Fruit fly (Drosophila melanogaster) whole organism, adult: ENCODE results near the gene Cpsf6.

Source experiments
- CG11617 ChIP-seq: fragments of 200-800 bp; sonication (Bioruptor generic); optimal IDR thresholded peaks from 2 replicates; lab custom pipeline; 2017; ENCODE audit warnings: mild to moderate bottlenecking, missing biosample characterization, missing genetic modification reagents, missing genetic modification characterization
- CG12768 ChIP-seq: fragments of 200-800 bp; sonication (Bioruptor generic); optimal IDR thresholded peaks from 2 replicates; lab custom pipeline; 2017; ENCODE audit warnings: missing biosample characterization, missing genetic modification characterization, mild to moderate bottlenecking, moderate library complexity, missing genetic modification reagents
- CG14711 ChIP-seq: fragments of 200-800 bp; sonication (Bioruptor generic); optimal IDR thresholded peaks from 2 replicates; lab custom pipeline; 2018; ENCODE audit warnings: missing biosample characterization, mild to moderate bottlenecking, missing genetic modification characterization, moderate library complexity
- CG1620 ChIP-seq: fragments of 200-800 bp; sonication (Bioruptor generic); optimal IDR thresholded peaks from 2 replicates; lab custom pipeline; 2016; ENCODE audit warnings: missing biosample characterization, missing genetic modification characterization
- CG33017 ChIP-seq: fragments of 200-800 bp; sonication (Bioruptor generic); optimal IDR thresholded peaks from 2 replicates; lab custom pipeline; 2018; ENCODE audit warnings: missing biosample characterization, mild to moderate bottlenecking, missing genetic modification characterization, moderate library complexity
- CG5204 ChIP-seq: fragments of 200-800 bp; sonication (Bioruptor generic); optimal IDR thresholded peaks from 2 replicates; lab custom pipeline; 2016; ENCODE audit warnings: missing biosample characterization, missing genetic modification characterization
- CG7045 ChIP-seq: fragments of 200-800 bp; sonication (Bioruptor generic); optimal IDR thresholded peaks from 2 replicates; lab custom pipeline; 2017; ENCODE audit warnings: missing biosample characterization, mild to moderate bottlenecking, missing genetic modification characterization
- CG7101 ChIP-seq: fragments of 200-800 bp; sonication (Bioruptor generic); optimal IDR thresholded peaks from 2 replicates; lab custom pipeline; 2018; ENCODE audit warnings: missing biosample characterization, mild to moderate bottlenecking, missing genetic modification characterization, moderate library complexity
- Clk ChIP-seq: fragments of 200-800 bp; sonication (Bioruptor generic); optimal IDR thresholded peaks from 2 replicates; lab custom pipeline; 2017; ENCODE audit warnings: missing biosample characterization, missing genetic modification characterization
- Crg-1 ChIP-seq: fragments of 200-800 bp; sonication (Bioruptor generic); optimal IDR thresholded peaks from 2 replicates; lab custom pipeline; 2016; ENCODE audit warnings: missing biosample characterization, missing genetic modification characterization
- Hr96 ChIP-seq: fragments of 200-800 bp; sonication (Bioruptor generic); optimal IDR thresholded peaks from 2 replicates; lab custom pipeline; 2016; ENCODE audit warnings: missing biosample characterization, missing genetic modification characterization
- Mnt ChIP-seq: fragments of 200-800 bp; sonication (Bioruptor generic); optimal IDR thresholded peaks from 2 replicates; lab custom pipeline; 2016; ENCODE audit warnings: missing biosample characterization, mild to moderate bottlenecking, missing genetic modification characterization
- bab1 ChIP-seq: fragments of 200-800 bp; sonication (Bioruptor generic); optimal IDR thresholded peaks from 3 replicates; lab custom pipeline; 2019; ENCODE audit warnings: missing biosample characterization, mild to moderate bottlenecking, missing genetic modification characterization, moderate library complexity
- cic ChIP-seq: fragments of 200-800 bp; sonication (Bioruptor generic); optimal IDR thresholded peaks from 2 replicates; lab custom pipeline; 2017; ENCODE audit warnings: missing biosample characterization, mild to moderate bottlenecking, missing genetic modification characterization, moderate library complexity
- cnc ChIP-seq, 2 experiments: fragments of >200 bp; optimal IDR thresholded peaks; 2 replicates each; lab custom pipeline; 2017
- kay ChIP-seq: fragments of 200-800 bp; sonication (Bioruptor generic); peaks from one replicate; lab custom pipeline; 2016; ENCODE audit warnings: missing biosample characterization, missing genetic modification characterization, borderline replicate concordance
- ovo ChIP-seq: fragments of 200-800 bp; sonication (Bioruptor generic); optimal IDR thresholded peaks from 2 replicates; lab custom pipeline; 2016; ENCODE audit warnings: missing biosample characterization, missing genetic modification characterization
- pad ChIP-seq: fragments of 200-800 bp; sonication (Bioruptor generic); optimal IDR thresholded peaks from 3 replicates; lab custom pipeline; 2017; ENCODE audit warnings: missing biosample characterization, missing genetic modification characterization, mild to moderate bottlenecking, moderate library complexity, missing genetic modification reagents
- tj ChIP-seq: fragments of 200-800 bp; sonication (Bioruptor generic); optimal IDR thresholded peaks from 3 replicates; lab custom pipeline; 2017; ENCODE audit warnings: missing biosample characterization, mild to moderate bottlenecking, missing genetic modification characterization, moderate library complexity
- toe ChIP-seq: fragments of 200-800 bp; sonication (Bioruptor generic); optimal IDR thresholded peaks from 2 replicates; lab custom pipeline; 2016; ENCODE audit warnings: missing biosample characterization, missing genetic modification characterization

Gene Cpsf6

DNA sequence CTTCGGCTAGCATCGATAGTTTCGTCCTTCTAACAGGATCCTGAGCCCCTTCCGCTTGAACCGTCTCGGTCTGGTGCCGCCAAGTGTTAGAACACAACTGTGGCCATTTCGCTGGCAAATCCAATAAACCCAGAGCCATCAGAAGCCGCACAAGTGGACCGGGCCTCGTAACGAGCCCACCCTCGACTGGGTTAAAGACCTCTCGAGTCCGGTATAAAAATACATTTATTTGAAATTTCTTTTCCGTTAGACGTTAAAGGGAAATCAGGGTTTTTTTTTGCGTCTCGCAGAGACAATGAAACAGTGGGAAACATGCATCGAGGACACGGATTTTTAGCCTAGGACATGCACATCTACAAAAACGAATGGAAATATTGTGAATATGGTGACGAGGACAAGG, 40.9 kb upstream of the Cpsf6 start, which contains the start of gene Culd:
Gene Culd, minus strand, starts transcription at position 101 of the 400 bp plus-strand sequence.
- no peak for TF ChIP-seq CG33017
- TF ChIP-seq CG11617 (GFP tag; lab: Kevin White, UChicago) = no peak
- TF ChIP-seq ovo = no peak
- no peak for TF ChIP-seq CG1620 (GFP tag; lab: Kevin White, UChicago)
- no peak for TF ChIP-seq Crg-1
- TF ChIP-seq cic (GFP tag; lab: Kevin White, UChicago) = no peak
- no peak for TF ChIP-seq CG7045 (GFP tag; lab: Kevin White, UChicago)
- TF ChIP-seq CG5204 (GFP tag; lab: Kevin White, UChicago) = no peak
- TF ChIP-seq pad (GFP tag; lab: Kevin White, UChicago) = no peak
- no peak for TF ChIP-seq CG7101 (tag; lab: Kevin White, UChicago)
- no peak for TF ChIP-seq tj
- TF ChIP-seq toe (GFP tag; lab: Kevin White, UChicago) = no peak
- TF ChIP-seq Mnt = no peak
- no peak for TF ChIP-seq Hr96
- TF ChIP-seq cnc (optimal IDR thresholded peaks at IDR 0.05; lab: Kevin White, UChicago) = no peak
- TF ChIP-seq CG12768 (GFP tag; lab: Kevin White, UChicago) = no peak
- TF ChIP-seq CG14711 (tag; lab: Kevin White, UChicago) = no peak
- TF ChIP-seq kay = no peak
- no peak for TF ChIP-seq Clk (GFP tag; lab: Kevin White, UChicago)

DNA sequence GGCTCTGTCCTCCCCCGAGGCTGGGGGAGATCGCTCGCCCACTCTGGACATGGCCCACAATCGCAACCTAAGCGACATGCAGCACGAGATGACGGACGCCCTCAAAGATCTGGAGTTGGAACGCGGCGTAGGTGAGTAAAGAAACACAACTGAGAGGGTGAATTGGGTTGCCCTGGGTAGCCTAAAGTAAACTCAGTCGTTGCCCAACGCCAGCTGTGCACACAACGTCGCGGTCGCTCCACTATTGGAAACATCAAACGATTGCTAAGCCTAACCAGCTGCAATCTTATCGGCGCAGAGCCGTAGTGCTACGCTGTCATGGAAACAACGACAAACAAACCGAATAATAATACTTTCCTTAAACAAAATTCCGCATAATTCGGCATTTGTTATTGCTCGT, 32.0 kb upstream of the Cpsf6 start:
- TF ChIP-seq cnc (optimal IDR thresholded peaks at IDR 0.05; lab: Kevin White, UChicago) (no peak), CG7101 (tag; lab: Kevin White, UChicago) (peak; percentile 16)

DNA sequence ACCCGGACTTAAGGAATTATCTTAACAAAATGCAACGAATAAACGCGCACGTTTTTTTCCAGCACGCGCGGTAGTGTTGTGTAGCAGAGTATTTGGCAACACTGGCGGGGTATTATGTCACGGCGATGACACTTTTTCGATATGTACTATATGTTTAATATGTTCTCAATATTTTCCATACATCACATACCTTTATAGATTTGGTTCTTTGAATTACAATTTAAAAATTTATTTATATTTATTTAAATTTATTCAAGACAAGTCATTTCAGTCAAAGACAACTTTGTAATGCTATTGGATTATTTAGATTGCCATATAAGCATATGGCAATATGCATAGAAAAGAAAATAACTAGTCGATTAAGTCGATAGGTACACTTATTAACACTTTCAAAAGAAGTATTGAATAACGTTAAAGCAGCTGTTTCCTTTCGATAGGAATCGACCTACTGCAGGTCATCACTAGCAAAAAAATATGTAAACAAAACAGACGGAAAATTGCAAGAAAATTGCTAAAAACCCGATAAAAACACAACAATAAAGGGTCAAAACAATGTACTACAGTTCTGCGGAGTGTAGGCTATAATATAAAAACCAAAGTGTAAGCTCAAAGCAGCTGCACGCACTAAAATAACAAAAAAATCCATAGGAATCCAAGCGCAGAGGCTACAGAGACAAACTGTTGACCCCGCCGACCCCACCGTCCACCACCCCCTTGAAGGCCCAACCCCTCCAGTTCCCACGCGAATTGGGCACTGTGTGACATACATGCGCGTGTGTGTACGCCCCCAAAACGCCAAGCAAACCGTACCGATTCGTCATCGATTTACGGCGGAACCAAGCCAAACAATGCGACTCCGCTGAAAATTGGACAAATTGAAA, 31.0 kb upstream of the Cpsf6 start, which contains the start of the genes CG7182 and GAPcenA:
Gene CG7182, minus strand, starts transcription at position 283 of the 881 bp plus-strand sequence.
Gene GAPcenA, plus strand, starts transcription at position 462 of the 881 bp plus-strand sequence.
- TF ChIP-seq Clk (GFP tag; lab: Kevin White, UChicago) (peak; percentile 56), CG7045 (GFP tag; lab: Kevin White, UChicago) (peak; percentile 80), Hr96 (peak; percentile 65), CG33017 (peak; percentile 83), CG7101 (tag; lab: Kevin White, UChicago) (peak; percentile 89), cic (GFP tag; lab: Kevin White, UChicago) (no peak), CG11617 (GFP tag; lab: Kevin White, UChicago) (peak; percentile 88), kay (no peak), Mnt (peak; percentile 94), bab1 (GFP tag; lab: Kevin White, UChicago) (peak; percentile 80), CG5204 (GFP tag; lab: Kevin White, UChicago) (no peak), cnc (optimal IDR thresholded peaks at IDR 0.05; lab: Kevin White, UChicago) (no peak), Crg-1 (peak; percentile 68), ovo (peak; percentile 50), tj (peak; percentile 62), toe (GFP tag; lab: Kevin White, UChicago) (peak; percentile 77), CG14711 (tag; lab: Kevin White, UChicago) (peak; percentile 89), CG12768 (GFP tag; lab: Kevin White, UChicago) (peak; percentile 76), pad (GFP tag; lab: Kevin White, UChicago) (peak; percentile 81), CG1620 (GFP tag; lab: Kevin White, UChicago) (peak; percentile 79)

DNA sequence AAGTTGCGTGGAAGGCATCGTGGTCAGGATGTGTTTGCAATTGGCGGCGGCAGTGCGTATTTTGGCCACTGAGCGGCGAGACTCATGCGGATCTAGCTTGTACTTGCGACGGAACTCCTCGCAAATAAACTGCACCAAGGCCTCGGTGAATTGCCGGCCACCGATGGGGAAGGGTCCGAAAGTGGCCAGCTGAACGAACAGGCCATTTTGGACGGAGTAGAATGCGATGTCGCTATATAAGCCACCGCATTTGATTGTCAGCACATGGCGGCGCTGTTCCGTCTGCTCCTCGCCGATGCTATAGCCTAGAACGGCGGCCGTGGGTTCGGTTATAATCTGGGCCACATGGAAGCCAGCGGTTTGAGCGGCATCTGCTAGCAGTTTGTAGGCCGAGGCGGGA, 29.9 kb upstream of the Cpsf6 start:
- TF ChIP-seq Hr96 (no peak), toe (GFP tag; lab: Kevin White, UChicago) (no peak)

DNA sequence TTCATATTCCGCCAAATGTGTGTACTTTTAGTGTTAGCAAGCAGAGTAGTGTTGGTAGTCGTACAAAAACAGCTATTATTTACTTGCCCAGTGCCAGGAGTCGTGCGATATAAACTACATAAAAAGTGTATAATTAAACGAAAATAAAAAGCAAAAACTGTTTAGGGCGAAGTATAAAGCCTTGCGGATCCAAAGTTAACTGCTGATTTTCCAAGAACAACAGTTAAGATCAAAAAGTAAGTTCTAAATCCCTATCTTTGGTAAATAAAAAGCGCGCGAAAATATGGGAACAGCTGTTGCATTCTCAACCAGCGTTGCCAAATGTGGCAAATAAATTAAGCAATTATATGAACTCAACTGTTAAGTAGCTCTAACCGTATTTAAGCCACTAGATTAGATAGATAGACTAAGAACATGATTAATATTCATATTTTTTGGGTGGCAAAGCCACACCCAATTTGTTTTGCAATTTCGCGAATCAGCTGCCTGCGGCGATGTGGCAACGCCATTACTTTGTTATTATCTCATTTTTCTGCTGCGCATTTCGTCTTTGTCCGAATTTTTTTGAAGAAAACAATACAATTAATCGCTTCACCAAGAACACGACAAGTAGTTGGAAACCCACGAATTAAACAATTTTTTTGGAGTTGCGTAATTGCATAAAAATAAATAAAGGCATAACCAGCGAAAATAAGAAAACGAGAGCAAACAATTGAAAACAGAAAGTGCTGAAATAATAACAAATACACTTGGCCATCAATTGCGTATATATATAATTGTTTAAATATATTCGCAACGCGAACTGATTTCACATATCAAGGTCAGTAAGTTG, 25.2 kb upstream of the Cpsf6 start, which contains the start of the genes Prim1 and CG7083:
Gene Prim1, plus strand, starts transcription at position 51 of the 832 bp plus-strand sequence.
Gene CG7083, plus strand, starts transcription at position 522 of the 832 bp plus-strand sequence.
- TF ChIP-seq pad (GFP tag; lab: Kevin White, UChicago) = peak; percentile 60
- TF ChIP-seq Mnt = peak; percentile 67
- peak; percentile 78 for TF ChIP-seq Crg-1
- peak; percentile 69 for TF ChIP-seq bab1 (GFP tag; lab: Kevin White, UChicago)
- TF ChIP-seq Hr96 = peak; percentile 74
- TF ChIP-seq Clk (GFP tag; lab: Kevin White, UChicago) = no peak
- peak; percentile 83 for TF ChIP-seq toe (GFP tag; lab: Kevin White, UChicago)
- TF ChIP-seq CG1620 (GFP tag; lab: Kevin White, UChicago) = peak; percentile 85
- TF ChIP-seq CG11617 (GFP tag; lab: Kevin White, UChicago) = peak; percentile 85
- peak; percentile 79 for TF ChIP-seq CG7101 (tag; lab: Kevin White, UChicago)
- peak; percentile 79 for TF ChIP-seq CG12768 (GFP tag; lab: Kevin White, UChicago)
- TF ChIP-seq ovo = peak; percentile 50
- TF ChIP-seq cnc (optimal IDR thresholded peaks at IDR 0.05; lab: Kevin White, UChicago) = no peak
- peak; percentile 30 for TF ChIP-seq cic (GFP tag; lab: Kevin White, UChicago)
- TF ChIP-seq CG33017 = peak; percentile 38
- peak; percentile 59 for TF ChIP-seq kay
- TF ChIP-seq tj = peak; percentile 41
- peak; percentile 56 for TF ChIP-seq CG14711 (tag; lab: Kevin White, UChicago)
- TF ChIP-seq CG7045 (GFP tag; lab: Kevin White, UChicago) = peak; percentile 67
- peak; percentile 86 for TF ChIP-seq CG5204 (GFP tag; lab: Kevin White, UChicago)
